Worm (Caenorhabditis elegans) whole organism, L1 larva: Measurements from ENCODE around the gene ubc-20.

Source experiments
- C04F5.9 ChIP-seq: sonication (generic microtip); optimal IDR thresholded peaks from 2 replicates; lab custom pipeline; 2016; ENCODE audit warnings: missing genetic modification characterization, missing compliant biosample characterization
- C16A3.4 ChIP-seq: fragments of 150-350 bp; optimal IDR thresholded peaks from 2 replicates; lab custom pipeline; 2014; ENCODE audit warnings: missing biosample characterization, missing genetic modification characterization
- Y116A8C.19 ChIP-seq: sonication (generic microtip); optimal IDR thresholded peaks from 2 replicates; lab custom pipeline; 2016; ENCODE audit warnings: missing compliant biosample characterization, missing genetic modification characterization, borderline replicate concordance
- aha-1 ChIP-seq: fragments of 150-350 bp; optimal IDR thresholded peaks from 2 replicates; lab custom pipeline; 2014; ENCODE audit warnings: missing biosample characterization, missing genetic modification characterization
- ceh-88 ChIP-seq: fragments of 200-800 bp; sonication (Bioruptor generic); IDR thresholded peaks from 2 replicates; pipeline ENCODE4 v1.3.6; 2022; ENCODE audit warnings: missing genetic modification characterization, missing compliant biosample characterization
- ces-1 ChIP-seq: fragments of 150-350 bp; optimal IDR thresholded peaks from 2 replicates; lab custom pipeline; 2014; ENCODE audit warnings: missing biosample characterization, missing genetic modification reagents, missing genetic modification characterization
- efl-1 ChIP-seq, 4 experiments: fragments of 150-350 bp; optimal IDR thresholded peaks in 3 of 4; peaks in 1 of 4; 1 replicate in 1 of 4; 2 replicates in 3 of 4; lab custom pipeline; 2014; ENCODE audit warnings: missing biosample characterization in 2 of 4, missing genetic modification characterization in 2 of 4, missing genetic modification reagents in 2 of 4
- elt-2 ChIP-seq: sonication (generic microtip); optimal IDR thresholded peaks from 2 replicates; lab custom pipeline; 2016; ENCODE audit warnings: missing genetic modification characterization, mild to moderate bottlenecking, inconsistent platforms, missing compliant biosample characterization, missing genetic modification reagents
- fkh-4 ChIP-seq: sonication (generic microtip); optimal IDR thresholded peaks from 2 replicates; lab custom pipeline; 2016; ENCODE audit warnings: missing compliant biosample characterization, missing genetic modification characterization, borderline replicate concordance
- grh-1 ChIP-seq: fragments of 200-800 bp; sonication (Bioruptor generic); IDR thresholded peaks from 2 replicates; pipeline ENCODE4 v1.3.6; 2022; ENCODE audit warnings: missing genetic modification reagents, missing genetic modification characterization, missing compliant biosample characterization
- lin-35 ChIP-seq, 2 experiments: fragments of 150-350 bp; optimal IDR thresholded peaks; 2 replicates each; lab custom pipeline; 2014; ENCODE audit warnings: missing biosample characterization in 2 of 2, missing genetic modification characterization in 2 of 2, missing genetic modification reagents in 2 of 2
- lin-39 ChIP-seq: fragments of 150-350 bp; optimal IDR thresholded peaks from 2 replicates; lab custom pipeline; 2014; ENCODE audit warnings: missing biosample characterization, missing genetic modification reagents, missing genetic modification characterization
- mab-9 ChIP-seq: fragments of 200-800 bp; sonication (Bioruptor generic); IDR thresholded peaks from 2 replicates; pipeline ENCODE4 v1.3.6; 2022; ENCODE audit warnings: missing genetic modification reagents, missing genetic modification characterization, missing compliant biosample characterization
- mdl-1 ChIP-seq, 2 experiments: fragments of 150-350 bp; optimal IDR thresholded peaks; 2 replicates each; lab custom pipeline; 2014 to 2017; ENCODE audit warnings: missing biosample characterization in 2 of 2, missing genetic modification characterization in 2 of 2, inconsistent platforms in 1 of 2
- mef-2 ChIP-seq: fragments of 150-350 bp; optimal IDR thresholded peaks from 2 replicates; lab custom pipeline; 2014; ENCODE audit warnings: missing biosample characterization, missing genetic modification characterization
- nhr-19 ChIP-seq: fragments of 200-800 bp; sonication (Bioruptor generic); conservative IDR thresholded peaks from 2 replicates; pipeline ENCODE4 v1.3.6; 2022; ENCODE audit warnings: missing genetic modification characterization, missing compliant biosample characterization
- nhr-71 ChIP-seq: sonication (generic microtip); optimal IDR thresholded peaks from 2 replicates; lab custom pipeline; 2016; ENCODE audit warnings: mild to moderate bottlenecking, missing genetic modification characterization, moderate library complexity, missing compliant biosample characterization
- nhr-76 ChIP-seq: sonication (generic microtip); optimal IDR thresholded peaks from 2 replicates; lab custom pipeline; 2017; ENCODE audit warnings: missing biosample characterization, missing genetic modification characterization
- nhr-77 ChIP-seq: fragments of 150-350 bp; optimal IDR thresholded peaks from 2 replicates; lab custom pipeline; 2014; ENCODE audit warnings: missing biosample characterization, missing genetic modification characterization
- nhr-85 ChIP-seq: sonication (generic microtip); peaks from one replicate; lab custom pipeline; 2016; ENCODE audit warnings: missing genetic modification characterization, inconsistent platforms, missing compliant biosample characterization
- nhr-90 ChIP-seq: sonication (generic microtip); optimal IDR thresholded peaks from 2 replicates; lab custom pipeline; 2016; ENCODE audit warnings: mild to moderate bottlenecking, missing genetic modification characterization, missing compliant biosample characterization; ENCODE audit not compliant: poor library complexity
- pqm-1 ChIP-seq: sonication (generic microtip); optimal IDR thresholded peaks from 3 replicates; lab custom pipeline; 2017; ENCODE audit warnings: missing biosample characterization, missing genetic modification characterization
- skn-1 ChIP-seq: fragments of 150-350 bp; optimal IDR thresholded peaks from 2 replicates; lab custom pipeline; 2014; ENCODE audit warnings: missing biosample characterization, missing genetic modification characterization
- snu-23 ChIP-seq: sonication (generic microtip); optimal IDR thresholded peaks from 2 replicates; lab custom pipeline; 2016; ENCODE audit warnings: missing genetic modification characterization, missing compliant biosample characterization
- sox-4 ChIP-seq: sonication (generic microtip); optimal IDR thresholded peaks from 2 replicates; lab custom pipeline; 2016; ENCODE audit warnings: missing genetic modification characterization, missing compliant biosample characterization
- sup-37 ChIP-seq: fragments of 200-800 bp; sonication (Bioruptor generic); optimal IDR thresholded peaks from 2 replicates; lab custom pipeline; 2018; ENCODE audit warnings: mild to moderate bottlenecking, missing genetic modification characterization, missing compliant biosample characterization
- tbx-2 ChIP-seq: sonication (generic microtip); optimal IDR thresholded peaks from 2 replicates; lab custom pipeline; 2016; ENCODE audit warnings: missing genetic modification characterization, missing compliant biosample characterization
- unc-62 ChIP-seq: fragments of 150-350 bp; optimal IDR thresholded peaks from 2 replicates; lab custom pipeline; 2014; ENCODE audit warnings: missing biosample characterization, missing genetic modification reagents, missing genetic modification characterization
- unc-86 ChIP-seq: sonication (generic microtip); optimal IDR thresholded peaks from 2 replicates; lab custom pipeline; 2016; ENCODE audit warnings: missing genetic modification characterization, missing compliant biosample characterization
- xbp-1 ChIP-seq: sonication (generic microtip); optimal IDR thresholded peaks from 2 replicates; lab custom pipeline; 2016; ENCODE audit warnings: missing genetic modification characterization, missing compliant biosample characterization
- zag-1 ChIP-seq: fragments of 150-350 bp; optimal IDR thresholded peaks from 2 replicates; lab custom pipeline; 2014; ENCODE audit warnings: missing biosample characterization, missing genetic modification characterization
- ztf-11 ChIP-seq, 2 experiments: sonication (generic microtip); optimal IDR thresholded peaks; 2 replicates each; lab custom pipeline; 2016 to 2017; ENCODE audit warnings: missing genetic modification characterization in 2 of 2, missing biosample characterization in 1 of 2, missing compliant biosample characterization in 1 of 2
- ztf-4 ChIP-seq: fragments of 150-350 bp; optimal IDR thresholded peaks from 2 replicates; lab custom pipeline; 2014; ENCODE audit warnings: missing biosample characterization, missing genetic modification characterization

The ubc-20 gene

ce11 chrIII:182080-182479 is 6.6 kb upstream of the ubc-20 start, which contains the start of gene F40G9.15:
Gene F40G9.15 (plus strand): TSS chrIII:182380.
- TF ChIP-seq pqm-1 (tag; lab: Kevin White, UChicago) (no peak), nhr-76 (tag; lab: Kevin White, UChicago) (no peak), ceh-88 (GFP tag; lab: Robert Waterston, UW) (no peak), ztf-11 (tag; optimal IDR thresholded peaks at IDR 0.05; lab: Kevin White, UChicago) (no peak), mdl-1 (tag; optimal IDR thresholded peaks at IDR 0.05; lab: Kevin White, UChicago) (no peak), sox-4 (tag; lab: Kevin White, UChicago) (no peak), C16A3.4 (tag; lab: Kevin White, UChicago) (no peak), fkh-4 (tag; lab: Kevin White, UChicago) (no peak), lin-39 (no peak), C04F5.9 (tag; lab: Kevin White, UChicago) (no peak), ztf-4 (tag; lab: Kevin White, UChicago) (no peak)

- TF ChIP-seq elt-2 (peak; percentile 39), mef-2 (tag; lab: Kevin White, UChicago) (no peak)
Measured at ce11 chrIII:183072-183471, 5.6 kb upstream of the ubc-20 start.

- TF ChIP-seq nhr-85 (no peak), efl-1 (optimal IDR thresholded peaks at IDR 0.05; lab: Kevin White, UChicago) (no peak), efl-1 (GFP tag; optimal IDR thresholded peaks at IDR 0.05 in 1 of 2; lab: Kevin White, UChicago) (peak in 1 of 2 experiments; percentile 64), nhr-90 (tag; lab: Kevin White, UChicago) (no peak), tbx-2 (tag; lab: Kevin White, UChicago) (no peak)
Measured at ce11 chrIII:184335-184734, 4.3 kb upstream of the ubc-20 start.

ce11 chrIII:187829-188228 is 809 bp upstream of the ubc-20 start, which contains the start of gene mxl-2:
Gene mxl-2 (minus strand): TSS chrIII:188131.
- TF ChIP-seq mdl-1 (tag; optimal IDR thresholded peaks at IDR 0.05; lab: Kevin White, UChicago) (no peak), efl-1 (optimal IDR thresholded peaks at IDR 0.05; lab: Kevin White, UChicago) (no peak), efl-1 (GFP tag; optimal IDR thresholded peaks at IDR 0.05 in 1 of 2; lab: Kevin White, UChicago) (peak in 1 of 2 experiments; percentile 22), nhr-71 (tag; lab: Kevin White, UChicago) (no peak), xbp-1 (tag; lab: Kevin White, UChicago) (no peak)
- TF ChIP-seq, all 84 proteins: peak for 1

- TF ChIP-seq zag-1 (tag; lab: Kevin White, UChicago) (no peak), ces-1 (GFP tag; lab: Kevin White, UChicago) (no peak), unc-86 (tag; lab: Kevin White, UChicago) (no peak), nhr-19 (no peak), nhr-77 (tag; lab: Kevin White, UChicago) (no peak), ceh-88 (GFP tag; lab: Robert Waterston, UW) (no peak), grh-1 (GFP tag; lab: Robert Waterston, UW) (no peak), sup-37 (GFP tag; lab: Kevin White, UChicago) (no peak), snu-23 (GFP tag; lab: Kevin White, UChicago) (no peak), nhr-76 (tag; lab: Kevin White, UChicago) (no peak), ztf-4 (tag; lab: Kevin White, UChicago) (no peak), C16A3.4 (tag; lab: Kevin White, UChicago) (no peak), lin-35 (GFP tag; optimal IDR thresholded peaks at IDR 0.05; lab: Kevin White, UChicago) (no peak), mab-9 (GFP tag; lab: Robert Waterston, UW) (no peak), unc-62 (GFP tag; lab: Kevin White, UChicago) (no peak), aha-1 (no peak), Y116A8C.19 (tag; lab: Kevin White, UChicago) (no peak), mef-2 (tag; lab: Kevin White, UChicago) (no peak), skn-1 (no peak), nhr-90 (tag; lab: Kevin White, UChicago) (no peak)
Measured at ce11 chrIII:189280-189679, 642 bp downstream of the ubc-20 start.
